Fruit fly (Drosophila melanogaster) whole organism, prepupa: Measurements from ENCODE around the gene CG13917.

Source experiments
- CG11294 ChIP-seq: fragments of 200-800 bp; sonication (Bioruptor generic); IDR thresholded peaks from 2 replicates; pipeline ENCODE4 v1.3.6; 2022; ENCODE audit warnings: missing biosample characterization, missing genetic modification characterization
- CG1621 ChIP-seq: fragments of 200-800 bp; sonication (Bioruptor generic); optimal IDR thresholded peaks from 3 replicates; lab custom pipeline; 2018; ENCODE audit warnings: missing biosample characterization, mild to moderate bottlenecking, missing genetic modification characterization
- CG9139 ChIP-seq: fragments of 200-800 bp; sonication (Bioruptor generic); optimal IDR thresholded peaks from 3 replicates; lab custom pipeline; 2017; ENCODE audit warnings: missing biosample characterization, mild to moderate bottlenecking, missing genetic modification characterization
- Eip78C ChIP-seq: fragments of 200-800 bp; sonication (Bioruptor generic); peaks from one replicate; lab custom pipeline; 2016; ENCODE audit warnings: missing biosample characterization, missing genetic modification characterization
- Eip93F ChIP-seq: fragments of 200-800 bp; sonication (Bioruptor generic); optimal IDR thresholded peaks from 2 replicates; lab custom pipeline; 2016; ENCODE audit warnings: missing biosample characterization, mild to moderate bottlenecking, missing genetic modification characterization
- Ets21C ChIP-seq: fragments of 200-800 bp; sonication (Bioruptor generic); optimal IDR thresholded peaks from 3 replicates; lab custom pipeline; 2016; ENCODE audit warnings: missing biosample characterization, missing genetic modification characterization
- Hr39 ChIP-seq: fragments of 200-800 bp; sonication (Bioruptor generic); optimal IDR thresholded peaks from 2 replicates; lab custom pipeline; 2016; ENCODE audit warnings: missing biosample characterization, missing genetic modification characterization
- Lpt ChIP-seq: fragments of 200-800 bp; sonication (Bioruptor generic); optimal IDR thresholded peaks from 3 replicates; lab custom pipeline; 2016; ENCODE audit warnings: missing biosample characterization, missing genetic modification characterization
- Smox ChIP-seq: fragments of 200-800 bp; sonication (Bioruptor generic); optimal IDR thresholded peaks from 3 replicates; lab custom pipeline; 2016; ENCODE audit warnings: missing biosample characterization, missing genetic modification characterization
- Sox102F ChIP-seq: fragments of 200-800 bp; sonication (Bioruptor generic); optimal IDR thresholded peaks from 2 replicates; lab custom pipeline; 2016; ENCODE audit warnings: missing biosample characterization, mild to moderate bottlenecking, missing genetic modification characterization
- Sox14 ChIP-seq: fragments of 200-800 bp; sonication (Bioruptor generic); optimal IDR thresholded peaks from 3 replicates; lab custom pipeline; 2016; ENCODE audit warnings: missing biosample characterization, missing genetic modification characterization

DNA sequence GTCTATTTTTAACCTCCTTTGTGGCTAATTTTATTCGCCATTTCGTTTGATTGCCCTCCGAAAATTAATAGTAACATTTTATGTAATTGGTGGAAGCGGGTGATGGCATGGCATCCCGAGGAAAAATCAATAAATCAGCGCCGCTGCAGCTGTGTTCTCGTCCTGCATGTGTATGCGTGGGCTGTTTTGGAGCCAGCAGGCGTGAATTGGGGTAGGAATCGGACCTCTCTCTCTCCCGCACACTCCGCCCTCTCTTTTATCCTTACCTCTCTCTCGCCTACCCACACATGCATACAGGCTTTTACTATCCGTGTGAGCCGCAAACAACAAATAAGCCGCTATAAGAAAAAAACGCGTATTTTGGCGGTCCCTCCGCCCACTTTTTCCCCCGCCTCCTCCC lies 839 bp downstream of the CG13917 start:
- TF ChIP-seq Sox14 (GFP tag; lab: Kevin White, UChicago) = no peak
- no peak for TF ChIP-seq Eip93F (GFP tag; lab: Kevin White, UChicago)
- no peak for TF ChIP-seq CG1621
- no peak for TF ChIP-seq Lpt
- no peak for TF ChIP-seq Eip78C (GFP tag; lab: Kevin White, UChicago)
- TF ChIP-seq Sox102F (GFP tag; lab: Kevin White, UChicago) = no peak
- TF ChIP-seq CG11294 (GFP tag; lab: Robert Waterston, UW) = no peak
- TF ChIP-seq CG9139 (GFP tag; lab: Kevin White, UChicago) = no peak
- no peak for TF ChIP-seq Ets21C (GFP tag; lab: Kevin White, UChicago)
- no peak for TF ChIP-seq Smox (GFP tag; lab: Kevin White, UChicago)
- no peak for TF ChIP-seq Hr39 (GFP tag; lab: Kevin White, UChicago)
